Worm (Caenorhabditis elegans) whole organism, young adult: ENCODE results near the gene F08B12.11.

Source experiments
- B0035.1 ChIP-seq: sonication (generic microtip); optimal IDR thresholded peaks from 2 replicates; lab custom pipeline; 2016; ENCODE audit warnings: missing genetic modification characterization, mild to moderate bottlenecking, missing compliant biosample characterization, missing genotype, missing genetic modification reagents
- B0336.3 ChIP-seq: fragments of 200-800 bp; sonication (Bioruptor generic); IDR thresholded peaks from 2 replicates; pipeline ENCODE4 v1.3.6; 2022; ENCODE audit warnings: missing genetic modification characterization, missing compliant biosample characterization
- C06A6.2 ChIP-seq: fragments of 200-800 bp; sonication (Bioruptor generic); conservative IDR thresholded peaks from 2 replicates; pipeline ENCODE4 v1.3.6; 2022; ENCODE audit warnings: missing genetic modification characterization, missing compliant biosample characterization
- D2030.7 ChIP-seq: fragments of 200-800 bp; sonication (Bioruptor generic); IDR thresholded peaks from 2 replicates; pipeline ENCODE4 v1.3.6; 2022; ENCODE audit warnings: missing genetic modification reagents, missing genetic modification characterization, missing compliant biosample characterization
- F55B11.4 ChIP-seq: sonication (generic microtip); optimal IDR thresholded peaks from 2 replicates; lab custom pipeline; 2016; ENCODE audit warnings: missing compliant biosample characterization, missing genetic modification characterization, borderline replicate concordance; ENCODE audit not compliant: insufficient read depth
- K12H6.12 ChIP-seq: fragments of 200-800 bp; sonication (Bioruptor generic); optimal IDR thresholded peaks from 2 replicates; lab custom pipeline; 2018; ENCODE audit warnings: mild to moderate bottlenecking, missing genetic modification characterization, missing compliant biosample characterization
- Y53G8AR.9 ChIP-seq: fragments of 200-800 bp; sonication (Bioruptor generic); conservative IDR thresholded peaks from 2 replicates; pipeline ENCODE4 v1.3.6; 2022; ENCODE audit warnings: missing genetic modification reagents, missing genetic modification characterization, missing compliant biosample characterization
- Y95B8A.8 ChIP-seq: fragments of 200-800 bp; sonication (Bioruptor generic); IDR thresholded peaks from 2 replicates; pipeline ENCODE4 v1.3.6; 2022; ENCODE audit warnings: missing genetic modification reagents, missing genetic modification characterization, missing compliant biosample characterization
- ama-1 ChIP-seq, 3 experiments: fragments of 150-350 bp in 1 of 3; sonication (generic microtip) in 2 of 3; optimal IDR thresholded peaks; 2 replicates each; lab custom pipeline; 2014 to 2018; ENCODE audit warnings: missing biosample characterization in 2 of 3, missing genetic modification characterization in 2 of 3, missing genetic modification reagents in 2 of 3
- atf-7 ChIP-seq: sonication (generic microtip); optimal IDR thresholded peaks from 2 replicates; lab custom pipeline; 2017; ENCODE audit warnings: mild to moderate bottlenecking, missing genetic modification characterization, missing compliant biosample characterization
- bed-1 ChIP-seq: fragments of 200-800 bp; sonication (Bioruptor generic); IDR thresholded peaks from 2 replicates; pipeline ENCODE4 v1.3.6; 2022; ENCODE audit warnings: missing genetic modification reagents, missing genetic modification characterization, missing compliant biosample characterization
- cebp-1 ChIP-seq, 2 experiments: fragments of 200-800 bp in 1 of 2; sonication (Bioruptor generic) in 1 of 2; sonication (generic microtip) in 1 of 2; IDR thresholded peaks in 1 of 2; optimal IDR thresholded peaks in 1 of 2; 2 replicates each; pipeline versions ENCODE4 v1.3.6 to Lab custom; 2017 to 2022; ENCODE audit warnings: missing compliant biosample characterization in 2 of 2, missing genetic modification characterization in 2 of 2, mild to moderate bottlenecking in 1 of 2, missing genetic modification reagents in 1 of 2, moderate library complexity in 1 of 2
- ekl-4 ChIP-seq: fragments of 200-800 bp; sonication (Bioruptor generic); IDR thresholded peaks from 2 replicates; pipeline ENCODE4 v1.3.6; 2022; ENCODE audit warnings: missing genetic modification reagents, missing genetic modification characterization, missing compliant biosample characterization
- hlh-12 ChIP-seq: sonication (generic microtip); optimal IDR thresholded peaks from 2 replicates; lab custom pipeline; 2016; ENCODE audit warnings: missing genetic modification characterization, missing compliant biosample characterization
- hmg-1.2 ChIP-seq: fragments of 200-800 bp; sonication (Bioruptor generic); IDR thresholded peaks from 2 replicates; pipeline ENCODE4 v1.3.6; 2022; ENCODE audit warnings: missing genetic modification reagents, missing genetic modification characterization, missing compliant biosample characterization
- hsf-1 ChIP-seq: fragments of 200-800 bp; sonication (Bioruptor generic); IDR thresholded peaks from 2 replicates; pipeline ENCODE4 v1.3.6; 2022; ENCODE audit warnings: missing genetic modification reagents, missing genetic modification characterization, missing compliant biosample characterization
- let-526 ChIP-seq: fragments of 200-800 bp; sonication (Bioruptor generic); IDR thresholded peaks from 2 replicates; pipeline ENCODE4 v1.3.6; 2022; ENCODE audit warnings: missing genetic modification reagents, missing genetic modification characterization, missing compliant biosample characterization
- let-607 ChIP-seq, 2 experiments: fragments of 200-800 bp in 1 of 2; sonication (Bioruptor generic) in 1 of 2; sonication (generic microtip) in 1 of 2; optimal IDR thresholded peaks; 2 replicates each; lab custom pipeline; 2016 to 2018; ENCODE audit warnings: mild to moderate bottlenecking in 2 of 2, missing compliant biosample characterization in 2 of 2, missing genetic modification characterization in 2 of 2, moderate library complexity in 2 of 2, missing genotype in 1 of 2
- lin-35 ChIP-seq, 3 experiments: fragments of 150-350 bp in 2 of 3; sonication (generic microtip) in 1 of 3; optimal IDR thresholded peaks; 2 replicates each; lab custom pipeline; 2014 to 2018; ENCODE audit warnings: missing biosample characterization in 3 of 3, missing genetic modification characterization in 3 of 3, missing genetic modification reagents in 3 of 3
- lin-40 ChIP-seq: sonication (generic microtip); optimal IDR thresholded peaks from 2 replicates; lab custom pipeline; 2016; ENCODE audit warnings: missing genetic modification characterization, mild to moderate bottlenecking, missing compliant biosample characterization, missing genotype, missing genetic modification reagents
- lsl-1 ChIP-seq: fragments of 200-800 bp; sonication (Bioruptor generic); optimal IDR thresholded peaks from 2 replicates; lab custom pipeline; 2018; ENCODE audit warnings: mild to moderate bottlenecking, missing genetic modification characterization, moderate library complexity, missing compliant biosample characterization
- madf-10 ChIP-seq: sonication (generic microtip); optimal IDR thresholded peaks from 2 replicates; lab custom pipeline; 2016; ENCODE audit warnings: mild to moderate bottlenecking, missing genetic modification characterization, missing compliant biosample characterization
- mcd-1 ChIP-seq: fragments of 200-800 bp; sonication (Bioruptor generic); IDR thresholded peaks from 2 replicates; pipeline ENCODE4 v1.3.6; 2022; ENCODE audit warnings: missing genetic modification reagents, missing genetic modification characterization, missing compliant biosample characterization
- mel-28 ChIP-seq: sonication (generic microtip); optimal IDR thresholded peaks from 2 replicates; lab custom pipeline; 2016; ENCODE audit warnings: borderline replicate concordance, mild to moderate bottlenecking, missing genetic modification characterization, missing compliant biosample characterization
- nfyb-1 ChIP-seq: fragments of 200-800 bp; sonication (Bioruptor generic); IDR thresholded peaks from 2 replicates; pipeline ENCODE4 v1.3.6; 2022; ENCODE audit warnings: missing genetic modification reagents, missing genetic modification characterization, missing compliant biosample characterization
- nhr-120 ChIP-seq: fragments of 200-800 bp; sonication (Bioruptor generic); IDR thresholded peaks from 2 replicates; pipeline ENCODE4 v1.3.6; 2022; ENCODE audit warnings: missing genetic modification characterization, missing compliant biosample characterization
- nhr-80 ChIP-seq: sonication (generic microtip); optimal IDR thresholded peaks from 2 replicates; lab custom pipeline; 2016; ENCODE audit warnings: missing genetic modification characterization, missing compliant biosample characterization
- rec-8 ChIP-seq, 2 experiments: sonication (generic microtip); optimal IDR thresholded peaks; 2 replicates each; lab custom pipeline; 2016; ENCODE audit warnings: mild to moderate bottlenecking in 2 of 2, missing genetic modification characterization in 2 of 2, missing genetic modification reagents in 2 of 2, missing genotype in 2 of 2, missing biosample characterization in 1 of 2, missing compliant biosample characterization in 1 of 2, moderate library complexity in 1 of 2
- rpc-1 ChIP-seq, 2 experiments: fragments of 150-350 bp in 1 of 2; sonication (generic microtip) in 1 of 2; optimal IDR thresholded peaks; 2 replicates each; lab custom pipeline; 2014 to 2018; ENCODE audit warnings: missing biosample characterization in 1 of 2, missing genetic modification characterization in 1 of 2, missing genetic modification reagents in 1 of 2, missing genotype in 1 of 2
- sdz-38 ChIP-seq: sonication (generic microtip); optimal IDR thresholded peaks from 2 replicates; lab custom pipeline; 2016; ENCODE audit warnings: missing genotype, missing genetic modification characterization, missing compliant biosample characterization
- snpc-4 ChIP-seq, 5 experiments: fragments of 150-350 bp in 1 of 5; sonication (generic microtip) in 4 of 5; optimal IDR thresholded peaks; 2 replicates each; lab custom pipeline; 2014 to 2018; ENCODE audit warnings: missing genetic modification characterization in 5 of 5, missing biosample characterization in 3 of 5, antibody characterized with exemption in 2 of 5, mild to moderate bottlenecking in 2 of 5, missing compliant biosample characterization in 2 of 5, missing genotype in 2 of 5, moderate library complexity in 2 of 5, missing genetic modification reagents in 1 of 5
- unc-62 ChIP-seq: fragments of 150-350 bp; optimal IDR thresholded peaks from 2 replicates; lab custom pipeline; 2014; ENCODE audit warnings: missing biosample characterization, missing genetic modification reagents, missing genetic modification characterization
- xnd-1 ChIP-seq: sonication (generic microtip); optimal IDR thresholded peaks from 2 replicates; lab custom pipeline; 2016; ENCODE audit warnings: missing genotype, missing genetic modification reagents, missing genetic modification characterization, missing compliant biosample characterization
- ztf-18 ChIP-seq: sonication (generic microtip); optimal IDR thresholded peaks from 2 replicates; lab custom pipeline; 2016; ENCODE audit warnings: missing genotype, mild to moderate bottlenecking, missing genetic modification characterization, missing compliant biosample characterization

Gene F08B12.11

ce11 chrX:11411675-11412074 is 26.8 kb downstream of the F08B12.11 start:
- TF ChIP-seq bed-1 = no peak
- TF ChIP-seq mel-28 (tag; lab: Kevin White, UChicago) = no peak
- no peak for TF ChIP-seq lsl-1 (GFP tag; lab: Kevin White, UChicago)
- no peak for TF ChIP-seq snpc-4 (GFP tag; optimal IDR thresholded peaks at IDR 0.05; lab: Kevin White, UChicago)
- TF ChIP-seq snpc-4 (tag; optimal IDR thresholded peaks at IDR 0.05; lab: Kevin White, UChicago) = no peak
- TF ChIP-seq atf-7 (tag; lab: Kevin White, UChicago) = no peak
- TF ChIP-seq let-526 = no peak
- TF ChIP-seq D2030.7 = no peak
- no peak for TF ChIP-seq rec-8 (tag; optimal IDR thresholded peaks at IDR 0.05; lab: Kevin White, UChicago)
- TF ChIP-seq Y95B8A.8 = no peak
- TF ChIP-seq mcd-1 (GFP tag; lab: Robert Waterston, UW) = no peak
- no peak for TF ChIP-seq C06A6.2 (GFP tag; lab: Robert Waterston, UW)
- TF ChIP-seq unc-62 (GFP tag; lab: Kevin White, UChicago) = no peak
- TF ChIP-seq sdz-38 (tag; lab: Kevin White, UChicago) = no peak
- TF ChIP-seq lin-35 (GFP tag; optimal IDR thresholded peaks at IDR 0.05; lab: Kevin White, UChicago) = no peak
- TF ChIP-seq hlh-12 (tag; lab: Kevin White, UChicago) = no peak
- TF ChIP-seq ztf-18 (tag; lab: Kevin White, UChicago) = no peak
- TF ChIP-seq xnd-1 = no peak
- no peak for TF ChIP-seq ama-1 (optimal IDR thresholded peaks at IDR 0.05; lab: Kevin White, UChicago)
- no peak for TF ChIP-seq ama-1 (GFP tag; optimal IDR thresholded peaks at IDR 0.05; lab: Kevin White, UChicago)
- no peak for TF ChIP-seq nhr-120

DNA sequence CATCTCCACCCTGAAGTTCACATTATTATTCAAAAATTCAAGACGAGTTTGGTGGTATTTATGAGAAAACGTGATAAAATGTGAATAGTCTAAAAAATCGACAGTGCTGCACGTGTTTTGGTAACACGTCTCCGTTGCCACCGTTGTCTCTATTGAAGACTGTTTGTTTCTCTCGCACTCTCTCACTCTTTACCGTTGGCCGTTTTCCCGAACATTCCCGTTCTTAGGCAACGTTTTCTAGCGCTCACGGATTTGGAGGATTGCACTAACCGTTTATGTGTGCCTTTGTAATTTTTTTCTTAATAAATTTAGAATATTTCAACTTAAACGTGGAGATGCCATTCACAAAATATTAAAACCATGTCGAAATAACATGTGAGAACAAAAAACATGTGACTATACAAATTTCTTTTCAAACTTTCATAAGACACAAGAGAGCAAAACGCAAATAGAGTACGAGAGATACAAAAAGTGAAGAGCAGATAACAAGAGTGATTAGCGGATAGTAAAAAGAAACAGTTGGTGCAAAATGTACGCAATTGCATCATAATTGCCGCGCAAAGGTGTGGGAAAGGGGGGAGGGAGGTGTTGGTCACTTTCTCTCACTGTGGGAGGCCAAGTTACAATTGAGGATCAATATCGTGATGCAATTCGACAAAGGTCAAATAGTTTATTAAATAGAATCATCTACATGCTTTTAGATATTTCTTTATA is 30.1 kb downstream of the F08B12.11 start, which contains the start of gene pek-1:
pek-1 (minus strand) TSS at position 51 of the 714 bp plus-strand sequence.
- peak; percentile 54 for TF ChIP-seq nhr-80 (tag; lab: Kevin White, UChicago)
- TF ChIP-seq nfyb-1 (GFP tag; lab: Robert Waterston, UW) = 0 out of 2 replicates have a peak, but pooled peaks have one; percentile 31
- peak; percentile 4 for TF ChIP-seq madf-10 (tag; lab: Kevin White, UChicago)
- TF ChIP-seq F55B11.4 (tag; lab: Kevin White, UChicago) = no peak
- TF ChIP-seq let-607 (tag; optimal IDR thresholded peaks at IDR 0.05; lab: Kevin White, UChicago) = peak; percentile 73 to 88
- TF ChIP-seq hmg-1.2 (GFP tag; lab: Robert Waterston, UW) = peak; percentile 62; the same call in 1 of the 2 replicates
- TF ChIP-seq B0035.1 (tag; lab: Kevin White, UChicago) = no peak
- TF ChIP-seq lin-35 (GFP tag; optimal IDR thresholded peaks at IDR 0.05; lab: Kevin White, UChicago) = no peak
- TF ChIP-seq rpc-1 (optimal IDR thresholded peaks at IDR 0.05; lab: Kevin White, UChicago) = peak; percentile 15
- TF ChIP-seq rpc-1 (tag; optimal IDR thresholded peaks at IDR 0.05; lab: Kevin White, UChicago) = no peak
- TF ChIP-seq B0336.3 (GFP tag; lab: Robert Waterston, UW) = peak; percentile 44; the same call in 1 of the 2 replicates
- no peak for TF ChIP-seq Y53G8AR.9
- TF ChIP-seq cebp-1 (GFP tag; IDR thresholded peaks at IDR 0.05; lab: Robert Waterston, UW) = no peak
- TF ChIP-seq cebp-1 (tag; optimal IDR thresholded peaks at IDR 0.05; lab: Kevin White, UChicago) = peak; percentile 73
- peak; percentile 45 for TF ChIP-seq lin-40 (tag; lab: Kevin White, UChicago)
- peak; percentile 24 for TF ChIP-seq K12H6.12
- peak; percentile 10; the same call in 1 of the 2 replicates for TF ChIP-seq ekl-4 (GFP tag; lab: Robert Waterston, UW)
- peak; percentile 89 for TF ChIP-seq hsf-1 (GFP tag; lab: Robert Waterston, UW)
